Fruit fly (Drosophila melanogaster) whole organism, prepupa: ENCODE measurements around the gene CG14196.

Source experiments
- CG10631 ChIP-seq: fragments of 200-800 bp; sonication (Bioruptor generic); optimal IDR thresholded peaks from 2 replicates; lab custom pipeline; 2016; ENCODE audit warnings: missing biosample characterization, missing genetic modification characterization
- CG3032 ChIP-seq: fragments of 200-800 bp; optimal IDR thresholded peaks from 2 replicates; lab custom pipeline; 2019; ENCODE audit warnings: missing biosample characterization, mild to moderate bottlenecking, missing genetic modification characterization, moderate library complexity
- CG32006 ChIP-seq: fragments of 200-800 bp; sonication (Bioruptor generic); optimal IDR thresholded peaks from 3 replicates; lab custom pipeline; 2017; ENCODE audit warnings: missing biosample characterization, mild to moderate bottlenecking, missing genetic modification characterization
- CG6792 ChIP-seq: fragments of 200-800 bp; sonication (Bioruptor generic); optimal IDR thresholded peaks from 3 replicates; lab custom pipeline; 2016; ENCODE audit warnings: missing biosample characterization, missing genetic modification characterization
- CG6808 ChIP-seq: fragments of 200-800 bp; sonication (Bioruptor generic); optimal IDR thresholded peaks from 3 replicates; lab custom pipeline; 2017; ENCODE audit warnings: missing biosample characterization, missing genetic modification characterization, mild to moderate bottlenecking, moderate library complexity, missing genetic modification reagents
- Gug ChIP-seq: fragments of 200-800 bp; sonication (Bioruptor generic); IDR thresholded peaks from 2 replicates; pipeline ENCODE4 v1.3.6; 2022; ENCODE audit warnings: missing biosample characterization, missing genetic modification characterization
- Hr39 ChIP-seq: fragments of 200-800 bp; sonication (Bioruptor generic); optimal IDR thresholded peaks from 2 replicates; lab custom pipeline; 2016; ENCODE audit warnings: missing biosample characterization, missing genetic modification characterization
- dac ChIP-seq: fragments of 200-800 bp; sonication (Bioruptor generic); optimal IDR thresholded peaks from 2 replicates; lab custom pipeline; 2017; ENCODE audit warnings: missing biosample characterization, mild to moderate bottlenecking, missing genetic modification characterization
- pdm3 ChIP-seq: fragments of 200-800 bp; sonication (Bioruptor generic); optimal IDR thresholded peaks from 3 replicates; lab custom pipeline; 2016; ENCODE audit warnings: missing biosample characterization, missing genetic modification characterization
- salr ChIP-seq, 2 experiments: fragments of 200-800 bp; sonication (Bioruptor generic); optimal IDR thresholded peaks; 3 replicates each; lab custom pipeline; 2016 to 2018; ENCODE audit warnings: missing biosample characterization in 2 of 2, missing genetic modification characterization in 2 of 2, mild to moderate bottlenecking in 1 of 2
- spab ChIP-seq: fragments of 200-800 bp; sonication (Bioruptor generic); optimal IDR thresholded peaks from 2 replicates; lab custom pipeline; 2017; ENCODE audit warnings: missing biosample characterization, mild to moderate bottlenecking, missing genetic modification characterization, missing genetic modification reagents

- TF ChIP-seq CG10631 (GFP tag; lab: Kevin White, UChicago) (no peak), Gug (GFP tag; lab: Robert Waterston, UW) (no peak), dac (no peak), pdm3 (GFP tag; lab: Kevin White, UChicago) (no peak), Hr39 (GFP tag; lab: Kevin White, UChicago) (no peak), salr (GFP tag; optimal IDR thresholded peaks at IDR 0.05; lab: Kevin White, UChicago) (no peak), CG32006 (no peak), spab (GFP tag; lab: Kevin White, UChicago) (no peak), CG6792 (GFP tag; lab: Kevin White, UChicago) (no peak), CG6808 (GFP tag; lab: Kevin White, UChicago) (no peak), CG3032 (tag; lab: Kevin White, UChicago) (no peak)
Observed at dm6 chrX:19280685-19281084, 39.0 kb upstream of the CG14196 start.
